Fruit fly (Drosophila melanogaster): Measurements from ENCODE around the gene PIG-P.

PIG-P gene

dm6 chr3R:26058066-26058465, at the start of gene PIG-P, which contains the start of gene Tcs6:
Gene PIG-P (minus strand): TSS chr3R:26058223.
Gene Tcs6 (minus strand): TSS chr3R:26058223.
- peak; percentile 16 for TF ChIP-seq Nf-YC (tag; optimal IDR thresholded peaks at IDR 0.05)
- no peak for TF ChIP-seq CG9609 (GFP tag; optimal IDR thresholded peaks at IDR 0.05)
- TF ChIP-seq bigmax (GFP tag; optimal IDR thresholded peaks at IDR 0.05): peak; percentile 22
- TF ChIP-seq da (GFP tag; optimal IDR thresholded peaks at IDR 0.05): no peak
- TF ChIP-seq p53 (GFP tag; optimal IDR thresholded peaks at IDR 0.05): no peak
- no peak for TF ChIP-seq cad (GFP tag; optimal IDR thresholded peaks at IDR 0.05)
- TF ChIP-seq stwl (tag; optimal IDR thresholded peaks at IDR 0.05): peak; percentile 26
- no peak for TF ChIP-seq CG12391 (tag; optimal IDR thresholded peaks at IDR 0.05)
- peak; percentile 95 for TF ChIP-seq CG17385 (GFP tag; optimal IDR thresholded peaks at IDR 0.05)
- no peak for TF ChIP-seq pan (optimal IDR thresholded peaks at IDR 0.05)
- TF ChIP-seq pan (GFP tag; optimal IDR thresholded peaks at IDR 0.05 in 1 of 2, IDR thresholded peaks at IDR 0.05 in 1 of 2): no peak
- no peak for TF ChIP-seq CG32772 (GFP tag; IDR thresholded peaks at IDR 0.05)
- peak; percentile 4 for TF ChIP-seq Nf-YB (GFP tag; optimal IDR thresholded peaks at IDR 0.05)
- TF ChIP-seq sd (tag; optimal IDR thresholded peaks at IDR 0.05): peak; percentile 88
- TF ChIP-seq CG4617 (GFP tag; optimal IDR thresholded peaks at IDR 0.05; ENCODE audit: borderline replicate concordance): peak; percentile 5
- peak; percentile 58 for TF ChIP-seq E2f2 (GFP tag; IDR thresholded peaks at IDR 0.05)
- peak; percentile 41 for TF ChIP-seq pzg (GFP tag; optimal IDR thresholded peaks at IDR 0.05)
- TF ChIP-seq Ets97D (GFP tag; optimal IDR thresholded peaks at IDR 0.05): peak; percentile 41
- peak; percentile 34 for TF ChIP-seq CG10267 (tag; optimal IDR thresholded peaks at IDR 0.05)
- no peak for TF ChIP-seq gsb-n (tag; optimal IDR thresholded peaks at IDR 0.05)
- no peak for TF ChIP-seq CG16813 (GFP tag; IDR thresholded peaks at IDR 0.05; ENCODE audit: partially characterized antibody)
- TF ChIP-seq crp (GFP tag; optimal IDR thresholded peaks at IDR 0.05): peak; percentile 56 to 90
- TF ChIP-seq Asciz (GFP tag; optimal IDR thresholded peaks at IDR 0.05): no peak
- TF ChIP-seq CG7745 (tag; optimal IDR thresholded peaks at IDR 0.05): no peak
- TF ChIP-seq CG1603 (tag; optimal IDR thresholded peaks at IDR 0.05): peak; percentile 28
- TF ChIP-seq MBD-R2 (GFP tag; IDR thresholded peaks at IDR 0.05): peak; percentile 28; the same call in 1 of the 2 replicates
- peak; percentile 53 for TF ChIP-seq Dp (GFP tag; optimal IDR thresholded peaks at IDR 0.05)
- TF ChIP-seq CG1792 (GFP tag; optimal IDR thresholded peaks at IDR 0.05): no peak
- TF ChIP-seq CG7357 (GFP tag; IDR thresholded peaks at IDR 0.05): no peak
- TF ChIP-seq lbe (GFP tag; optimal IDR thresholded peaks at IDR 0.05): peak; percentile 44
- TF ChIP-seq sens (GFP tag): peak; percentile 26
- no peak for TF ChIP-seq CG31224 (GFP tag; IDR thresholded peaks at IDR 0.05)
- TF ChIP-seq MESR4 (GFP tag; optimal IDR thresholded peaks at IDR 0.05): peak; percentile 22
- no peak for TF ChIP-seq tio (GFP tag; optimal IDR thresholded peaks at IDR 0.05)
- TF ChIP-seq pros (GFP tag; optimal IDR thresholded peaks at IDR 0.05): no peak

dm6 chr3R:26106595-26107152, 48.7 kb upstream of the PIG-P start, which contains the start of gene Cipc:
Gene Cipc (plus strand): TSS chr3R:26106868.
- TF ChIP-seq pan (optimal IDR thresholded peaks at IDR 0.05) (no peak), pan (GFP tag; optimal IDR thresholded peaks at IDR 0.05 in 1 of 2, IDR thresholded peaks at IDR 0.05 in 1 of 2) (peak in 1 of 2 experiments; percentile 73), amos (GFP tag; IDR thresholded peaks at IDR 0.05; ENCODE audit: partially characterized antibody) (peak; percentile 42; the same call in 1 of the 2 replicates), CG14441 (GFP tag; IDR thresholded peaks at IDR 0.05) (peak; percentile 70), Ets97D (GFP tag; optimal IDR thresholded peaks at IDR 0.05) (peak; percentile 20), CG3995 (GFP tag; optimal IDR thresholded peaks at IDR 0.05) (peak; percentile 11), Hr78 (GFP tag; optimal IDR thresholded peaks at IDR 0.05) (no peak), CG13296 (GFP tag; optimal IDR thresholded peaks at IDR 0.05) (peak; percentile 85), br (optimal IDR thresholded peaks at IDR 0.05) (no peak), CG31365 (tag; optimal IDR thresholded peaks at IDR 0.05) (peak; percentile 27), CG10543 (GFP tag; optimal IDR thresholded peaks at IDR 0.05) (peak; percentile 94), CG5953 (GFP tag; IDR thresholded peaks at IDR 0.05) (peak; percentile 33; the same call in 1 of the 2 replicates), Meics (GFP tag; optimal IDR thresholded peaks at IDR 0.05) (peak; percentile 90), sqz (GFP tag; optimal IDR thresholded peaks at IDR 0.05) (peak; percentile 72), CG2129 (GFP tag; IDR thresholded peaks at IDR 0.05; ENCODE audit: partially characterized antibody) (no peak), CG7786 (GFP tag; optimal IDR thresholded peaks at IDR 0.05) (no peak), CG2875 (GFP tag; optimal IDR thresholded peaks at IDR 0.05) (peak; percentile 63), gsb (GFP tag; IDR thresholded peaks at IDR 0.05) (peak; percentile 80)

Data from whole organism, embryonic.